Worm (Caenorhabditis elegans): ENCODE measurements around the gene asp-9.

asp-9 gene

DNA sequence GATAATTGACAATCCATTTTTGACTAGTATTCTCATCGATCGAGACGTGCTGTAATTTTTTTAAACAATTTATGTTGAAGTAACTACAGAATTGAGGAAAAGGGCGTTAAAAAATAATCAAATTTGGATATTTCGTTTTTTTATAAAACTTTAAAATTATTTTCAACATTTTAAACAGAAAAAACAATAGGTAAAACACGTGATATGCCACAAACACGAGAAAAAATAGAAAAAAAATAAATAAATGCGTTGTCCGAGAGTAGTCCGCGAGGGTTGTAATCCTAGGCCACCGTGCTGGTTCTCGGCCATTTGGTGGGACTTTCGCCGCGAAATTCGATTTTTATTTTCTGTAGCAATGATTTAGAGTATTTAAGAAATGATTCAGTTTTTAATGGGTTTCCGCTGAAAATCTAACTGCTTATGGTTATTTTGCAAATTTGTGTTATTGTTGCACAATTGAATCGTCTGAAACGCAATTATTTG, 20.6 kb downstream of the asp-9 start, which contains the start of gene C49A9.10 (continued):
- TF ChIP-seq nhr-28 (tag; optimal IDR thresholded peaks at IDR 0.05) (no peak), dmd-6 (GFP tag; IDR thresholded peaks at IDR 0.05) (no peak; the same call in 1 of the 2 replicates), F49E8.2 (tag; optimal IDR thresholded peaks at IDR 0.05; ENCODE audit: borderline replicate concordance) (peak; percentile 82), T26A8.4 (GFP tag; IDR thresholded peaks at IDR 0.05) (no peak), sdz-12 (GFP tag; optimal IDR thresholded peaks at IDR 0.05) (no peak), gei-8 (GFP tag; optimal IDR thresholded peaks at IDR 0.05) (no peak), egl-27 (tag; optimal IDR thresholded peaks at IDR 0.05) (no peak), F26F4.8 (GFP tag; conservative IDR thresholded peaks at IDR 0.05) (no peak), nhr-11 (tag; optimal IDR thresholded peaks at IDR 0.05) (peak; percentile 3), zip-2 (tag; optimal IDR thresholded peaks at IDR 0.05) (no peak), ztf-11 (tag; optimal IDR thresholded peaks at IDR 0.05) (no peak), fos-1 (tag; optimal IDR thresholded peaks at IDR 0.05) (no peak), hif-1 (tag; optimal IDR thresholded peaks at IDR 0.05) (peak in 1 of 2 experiments; percentile 92), madf-5 (GFP tag; IDR thresholded peaks at IDR 0.05) (no peak), spr-1 (tag; optimal IDR thresholded peaks at IDR 0.05) (peak; percentile 38), fkh-10 (GFP tag; optimal IDR thresholded peaks at IDR 0.05) (peak; percentile 27), php-3 (GFP tag; IDR thresholded peaks at IDR 0.05) (no peak), attf-4 (tag; optimal IDR thresholded peaks at IDR 0.05) (no peak), ZK546.5 (tag; optimal IDR thresholded peaks at IDR 0.05) (no peak), nhr-76 (tag; optimal IDR thresholded peaks at IDR 0.05) (no peak), nhr-42 (GFP tag; IDR thresholded peaks at IDR 0.05) (no peak), lin-1 (GFP tag; IDR thresholded peaks at IDR 0.05) (no peak), ceh-44 (GFP tag; IDR thresholded peaks at IDR 0.05) (peak; percentile 52; the same call in 1 of the 2 replicates), ceh-62 (tag; optimal IDR thresholded peaks at IDR 0.05) (no peak), nhr-48 (tag; optimal IDR thresholded peaks at IDR 0.05) (peak; percentile 52), saeg-2 (GFP tag; IDR thresholded peaks at IDR 0.05) (no peak), rbr-2 (tag; optimal IDR thresholded peaks at IDR 0.05) (peak; percentile 70), F37D6.2 (tag; optimal IDR thresholded peaks at IDR 0.05) (peak; percentile 33), pqm-1 (tag; optimal IDR thresholded peaks at IDR 0.05) (no peak), mes-2 (tag; optimal IDR thresholded peaks at IDR 0.05; ENCODE audit: poor library complexity, severe bottlenecking) (peak; percentile 100), Y5F2A.4 (GFP tag; optimal IDR thresholded peaks at IDR 0.05) (no peak), nhr-6 (tag; optimal IDR thresholded peaks at IDR 0.05) (no peak), ceh-28 (tag; optimal IDR thresholded peaks at IDR 0.05) (no peak), mdt-29 (GFP tag; IDR thresholded peaks at IDR 0.05) (peak; percentile 71), arid-1 (GFP tag; conservative IDR thresholded peaks at IDR 0.05) (no peak), tra-1 (GFP tag; IDR thresholded peaks at IDR 0.05) (peak; percentile 73; the same call in 1 of the 2 replicates), egl-43 (GFP tag; IDR thresholded peaks at IDR 0.05) (no peak), hlh-30 (tag; optimal IDR thresholded peaks at IDR 0.05; ENCODE audit: insufficient read depth) (peak; percentile 77), daf-16 (GFP tag; optimal IDR thresholded peaks at IDR 0.05) (peak in 1 of 2 experiments; percentile 57), daf-16 (tag; optimal IDR thresholded peaks at IDR 0.05) (peak; percentile 69), T20F7.1 (GFP tag; optimal IDR thresholded peaks at IDR 0.05) (peak; percentile 70), R02D3.7 (tag; optimal IDR thresholded peaks at IDR 0.05) (no peak), ama-1 (optimal IDR thresholded peaks at IDR 0.05) (no peak), ceh-32 (tag; optimal IDR thresholded peaks at IDR 0.05; ENCODE audit: poor library complexity) (no peak), unc-62 (GFP tag; optimal IDR thresholded peaks at IDR 0.05 in 1 of 2) (peak in 1 of 2 experiments; percentile 13), unc-62 (tag; optimal IDR thresholded peaks at IDR 0.05) (no peak), zag-1 (tag; optimal IDR thresholded peaks at IDR 0.05) (no peak), jun-1 (tag; optimal IDR thresholded peaks at IDR 0.05) (no peak), lin-29 (GFP tag; IDR thresholded peaks at IDR 0.05) (no peak), D1046.2 (GFP tag; IDR thresholded peaks at IDR 0.05) (no peak), lsy-2 (tag; optimal IDR thresholded peaks at IDR 0.05) (peak in 1 of 2 experiments; percentile 89), lin-15B (tag; optimal IDR thresholded peaks at IDR 0.05) (no peak), Y105C5A.15 (GFP tag; IDR thresholded peaks at IDR 0.05) (no peak)
